Worm (Caenorhabditis elegans): ENCODE measurements around the gene ZC132.3.
"Not testable (repeated sequence)": the region's sequence is repeated elsewhere in the genome, so short reads cannot be mapped to it uniquely, and the experiment has no call there.

The ZC132.3 gene

DNA sequence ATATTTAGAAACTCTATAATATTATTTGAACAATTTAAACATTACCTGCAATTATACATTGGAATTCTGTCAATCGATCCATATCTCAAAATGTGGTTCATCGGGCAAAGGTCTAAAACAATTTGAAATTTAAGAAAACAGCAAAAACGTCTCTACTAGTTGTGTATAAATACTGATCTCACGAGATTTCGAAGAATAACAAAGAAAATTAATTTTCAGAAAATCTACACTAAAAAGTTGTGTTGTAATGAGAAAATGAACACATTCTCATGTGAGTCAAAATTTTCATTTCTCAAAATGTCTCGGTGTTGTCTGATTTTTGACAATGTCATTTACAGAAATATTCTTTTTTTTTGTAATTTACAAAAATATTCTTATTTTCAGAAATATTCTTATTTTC, 31.4 kb downstream of the ZC132.3 start, which contains the start of gene srt-36:
Gene srt-36, minus strand, starts transcription at position 101 of the 400 bp plus-strand sequence.
- not testable (repeated sequence) for TF ChIP-seq madf-5 (GFP tag; IDR thresholded peaks at IDR 0.05); daf-12 (tag; optimal IDR thresholded peaks at IDR 0.05); zfp-3 (GFP tag; conservative IDR thresholded peaks at IDR 0.05)

DNA sequence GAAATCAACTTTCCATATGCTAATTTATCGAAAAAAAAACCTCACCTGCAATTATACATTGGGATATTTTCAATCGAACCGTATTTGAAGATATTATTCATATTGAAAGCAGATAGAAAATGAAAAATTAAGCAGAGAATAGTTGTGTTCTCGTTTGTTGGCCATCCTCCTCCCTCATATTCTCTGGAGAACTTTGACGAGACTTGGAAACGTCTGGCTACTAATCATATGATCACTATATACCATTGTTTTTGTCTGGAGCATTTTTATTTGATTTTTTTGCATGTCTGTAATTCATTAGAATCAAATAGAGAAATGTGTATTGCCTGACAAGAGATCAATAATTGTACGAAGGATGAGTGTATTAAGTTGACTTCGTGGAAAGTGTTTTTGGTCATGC, 35.1 kb downstream of the ZC132.3 start, which contains the start of gene srt-35:
Gene srt-35, minus strand, starts transcription at position 101 of the 400 bp plus-strand sequence.
- TF ChIP-seq aha-1 (tag) (peak; percentile 46), F44E2.7 (GFP tag; IDR thresholded peaks at IDR 0.05) (no peak)

DNA sequence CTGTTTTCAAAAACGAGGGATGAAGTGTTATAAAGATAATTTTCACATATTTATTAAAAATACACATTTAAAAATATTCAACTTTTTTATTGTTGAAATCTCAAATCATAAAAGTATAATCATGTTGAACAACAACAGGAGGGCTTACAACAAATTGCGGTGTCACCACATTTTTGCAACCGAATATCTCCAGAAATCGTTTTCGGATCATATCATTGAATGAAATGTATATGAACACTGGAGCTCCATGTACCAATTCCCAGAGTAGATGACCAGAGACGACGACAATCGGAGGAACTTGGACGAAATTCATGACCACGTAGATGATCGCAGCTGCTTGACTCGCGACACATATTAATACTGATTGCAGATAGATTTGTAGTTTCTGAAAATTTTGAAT, 38.3 kb downstream of the ZC132.3 start:
- TF ChIP-seq unc-62 (GFP tag; optimal IDR thresholded peaks at IDR 0.05 in 1 of 2) (peak in 1 of 2 experiments; percentile 92), unc-62 (tag; optimal IDR thresholded peaks at IDR 0.05) (no peak), egl-43 (GFP tag; IDR thresholded peaks at IDR 0.05) (no peak), saeg-2 (GFP tag; IDR thresholded peaks at IDR 0.05) (no peak), nhr-41 (GFP tag; IDR thresholded peaks at IDR 0.05) (no peak)

DNA sequence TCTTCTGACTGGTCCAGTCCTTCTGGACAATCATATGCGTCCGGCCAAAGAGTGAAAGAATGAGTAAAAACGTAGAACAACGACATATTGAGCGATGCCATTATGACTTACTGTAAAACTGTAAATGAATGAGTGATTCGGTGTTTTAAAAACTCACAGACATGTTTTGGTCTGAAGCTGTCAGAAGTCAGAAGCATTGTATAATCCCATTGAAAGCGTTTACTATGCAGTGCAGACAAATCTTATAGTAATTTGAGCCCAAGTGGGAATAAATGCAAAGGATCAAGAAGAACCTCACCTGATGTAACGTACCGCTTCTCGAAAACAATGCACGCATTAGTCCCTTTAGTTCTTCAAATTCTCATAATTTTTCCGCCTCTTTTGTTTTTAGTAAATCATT, 39.6 kb downstream of the ZC132.3 start, which contains the start of gene srt-3:
Gene srt-3, minus strand, starts transcription at position 101 of the 400 bp plus-strand sequence.
- TF ChIP-seq hlh-30 (tag; optimal IDR thresholded peaks at IDR 0.05; ENCODE audit: insufficient read depth) (no peak), snpc-4 (tag; optimal IDR thresholded peaks at IDR 0.05) (no peak), Y105C5A.15 (GFP tag; IDR thresholded peaks at IDR 0.05) (no peak), nhr-77 (tag; optimal IDR thresholded peaks at IDR 0.05) (no peak), nhr-41 (GFP tag; IDR thresholded peaks at IDR 0.05) (no peak), F37D6.2 (tag; optimal IDR thresholded peaks at IDR 0.05) (no peak), mep-1 (tag; optimal IDR thresholded peaks at IDR 0.05) (no peak), F10B5.3 (tag; optimal IDR thresholded peaks at IDR 0.05) (no peak), nhr-48 (tag; optimal IDR thresholded peaks at IDR 0.05) (no peak)

DNA sequence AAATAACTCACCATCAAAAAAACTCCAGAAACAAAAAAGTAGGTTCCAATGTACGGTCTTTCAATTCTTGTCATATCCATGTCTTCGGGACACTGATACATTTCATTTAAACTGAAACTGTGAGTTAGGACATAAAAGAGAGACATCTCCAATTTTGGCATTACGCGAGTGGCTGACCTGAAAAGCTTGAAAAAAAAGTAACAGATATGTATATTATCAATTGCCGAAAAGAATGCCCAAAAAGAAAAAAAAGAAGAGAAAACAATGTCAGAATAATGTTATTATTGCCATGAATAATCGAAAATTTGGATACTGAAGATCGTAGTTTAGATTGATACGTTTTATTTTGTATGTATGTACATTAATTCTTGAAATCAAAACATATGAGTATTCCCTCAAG, 43.2 kb downstream of the ZC132.3 start, which contains the start of gene srt-14:
Gene srt-14, minus strand, starts transcription at position 101 of the 400 bp plus-strand sequence.
- no peak for TF ChIP-seq pha-4 (GFP tag; IDR thresholded peaks at IDR 0.05)
- TF ChIP-seq pha-4 (tag; optimal IDR thresholded peaks at IDR 0.05), result no peak
- no peak for TF ChIP-seq dve-1 (tag; optimal IDR thresholded peaks at IDR 0.05; ENCODE audit: insufficient read depth)
- TF ChIP-seq daf-8 (GFP tag; IDR thresholded peaks at IDR 0.05), result no peak
- no peak for TF ChIP-seq cey-2 (tag; optimal IDR thresholded peaks at IDR 0.05; ENCODE audit: borderline replicate concordance, insufficient read depth)
- no peak for TF ChIP-seq duxl-1 (tag; optimal IDR thresholded peaks at IDR 0.05; ENCODE audit: poor library complexity)
- TF ChIP-seq snpc-1.2 (GFP tag; IDR thresholded peaks at IDR 0.05), result no peak

DNA sequence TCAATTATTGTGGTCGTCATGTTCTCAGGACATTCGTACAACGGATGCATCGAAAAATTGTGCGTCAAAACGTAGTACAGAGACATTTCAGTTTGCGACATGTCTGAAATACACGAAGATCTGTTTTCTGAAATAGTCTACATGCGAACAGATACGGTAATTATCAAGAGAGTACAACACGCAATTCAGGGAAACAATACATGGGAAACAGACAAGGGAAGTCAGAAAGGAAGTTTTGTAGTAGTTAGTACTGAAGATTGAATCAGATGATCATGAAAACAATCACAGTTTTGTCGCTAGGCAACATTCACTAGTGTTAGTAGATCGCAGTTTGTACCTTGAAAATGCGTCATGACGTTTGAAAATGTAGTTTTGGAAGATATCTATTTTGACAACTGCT, 49.6 kb downstream of the ZC132.3 start, which contains the start of gene srt-13:
Gene srt-13, minus strand, starts transcription at position 101 of the 400 bp plus-strand sequence.
- TF ChIP-seq zip-2 (tag; optimal IDR thresholded peaks at IDR 0.05), result no peak
- TF ChIP-seq fkh-10 (GFP tag; optimal IDR thresholded peaks at IDR 0.05), result no peak
- TF ChIP-seq set-16 (GFP tag; IDR thresholded peaks at IDR 0.05), result no peak

Data from whole organism, L4 larva.